Fruit fly (Drosophila melanogaster): ENCODE data around the gene sas.
A peak's percentile ranks its signal among the peaks of the same experiment; 100 is the strongest.

Gene sas

DNA sequence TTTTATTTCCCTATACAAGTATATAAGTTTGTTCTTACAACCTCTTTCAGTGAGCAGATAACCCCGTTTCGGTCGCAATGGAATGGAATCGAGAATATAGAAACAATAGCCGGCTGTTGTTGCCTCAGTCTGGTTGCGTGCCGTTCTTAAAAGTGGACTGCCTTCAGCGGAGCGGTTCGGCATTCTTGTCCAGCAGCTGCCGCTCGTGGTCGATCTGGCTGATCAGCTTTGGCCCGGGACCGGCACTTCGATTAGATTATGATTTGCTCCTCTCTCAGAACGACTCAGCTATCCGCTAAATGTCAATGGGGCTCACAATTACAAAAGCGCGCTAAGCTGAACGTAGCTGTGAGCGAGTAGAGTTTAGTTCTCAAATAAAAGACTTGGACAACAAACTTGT, 5.5 kb upstream of the sas start:
- TF ChIP-seq EcR (GFP tag; optimal IDR thresholded peaks at IDR 0.05) (no peak), usp (GFP tag; optimal IDR thresholded peaks at IDR 0.05) (no peak), pan (optimal IDR thresholded peaks at IDR 0.05) (no peak), Dll (optimal IDR thresholded peaks at IDR 0.05) (no peak)

- no peak for TF ChIP-seq psq (optimal IDR thresholded peaks at IDR 0.05)
- TF ChIP-seq CG8478 (optimal IDR thresholded peaks at IDR 0.05): no peak
- TF ChIP-seq pan (optimal IDR thresholded peaks at IDR 0.05): no peak
- no peak for TF ChIP-seq EcR (GFP tag; optimal IDR thresholded peaks at IDR 0.05)
- TF ChIP-seq usp (GFP tag; optimal IDR thresholded peaks at IDR 0.05): no peak
- no peak for TF ChIP-seq Dll (optimal IDR thresholded peaks at IDR 0.05)
These were observed 3.0 kb upstream of the sas start for dm6 chr3R:7159615-7160014.

DNA sequence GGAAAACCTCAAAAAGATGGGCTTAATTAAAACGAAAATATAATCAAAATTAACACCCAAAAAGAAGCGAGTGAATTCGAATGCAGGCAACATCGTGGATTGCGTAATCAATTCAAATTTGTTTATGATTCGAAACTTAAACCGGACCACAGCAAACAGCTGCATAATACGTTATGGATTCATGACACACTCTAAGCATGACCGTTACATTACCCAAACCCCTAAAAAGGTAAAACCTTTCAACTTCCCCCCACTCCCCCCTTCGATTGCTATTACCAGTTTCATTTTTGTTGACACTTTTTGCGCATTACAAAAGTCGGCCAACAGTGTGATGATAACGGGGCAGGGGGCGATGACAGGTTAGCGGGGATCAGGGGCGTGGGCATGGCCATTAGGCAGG, 7.3 kb downstream of the sas start:
- no peak for TF ChIP-seq CG8478 (optimal IDR thresholded peaks at IDR 0.05)
- no peak for TF ChIP-seq psq (optimal IDR thresholded peaks at IDR 0.05)
- TF ChIP-seq EcR (GFP tag; optimal IDR thresholded peaks at IDR 0.05): no peak
- TF ChIP-seq Dll (optimal IDR thresholded peaks at IDR 0.05): no peak
- no peak for TF ChIP-seq usp (GFP tag; optimal IDR thresholded peaks at IDR 0.05)
- TF ChIP-seq pan (optimal IDR thresholded peaks at IDR 0.05): no peak

dm6 chr3R:7171384-7172099, 8.9 kb downstream of the sas start:
- TF ChIP-seq EcR (GFP tag; optimal IDR thresholded peaks at IDR 0.05) (peak in 1 of 2 experiments; percentile 67), psq (optimal IDR thresholded peaks at IDR 0.05) (no peak)

dm6 chr3R:7172978-7173377, 10.4 kb downstream of the sas start:
- TF ChIP-seq pan (optimal IDR thresholded peaks at IDR 0.05) (no peak), CG8478 (optimal IDR thresholded peaks at IDR 0.05) (no peak), EcR (GFP tag; optimal IDR thresholded peaks at IDR 0.05) (no peak), psq (optimal IDR thresholded peaks at IDR 0.05) (no peak)

- no peak for TF ChIP-seq usp (GFP tag; optimal IDR thresholded peaks at IDR 0.05)
- TF ChIP-seq psq (optimal IDR thresholded peaks at IDR 0.05): no peak
- no peak for TF ChIP-seq pan (optimal IDR thresholded peaks at IDR 0.05)
- no peak for TF ChIP-seq Dll (optimal IDR thresholded peaks at IDR 0.05)
These were observed 12.1 kb downstream of the sas start for dm6 chr3R:7174755-7175154.

dm6 chr3R:7186242-7187092, 23.9 kb downstream of the sas start, which contains the start of the genes CG10055 and lap:
CG10055 (minus strand) TSS chr3R:7186673.
lap (plus strand) TSS chr3R:7186994.
- no peak for TF ChIP-seq pan (optimal IDR thresholded peaks at IDR 0.05)
- no peak for TF ChIP-seq EcR (GFP tag; optimal IDR thresholded peaks at IDR 0.05)
- no peak for TF ChIP-seq Dll (optimal IDR thresholded peaks at IDR 0.05)
- no peak for TF ChIP-seq usp (GFP tag; optimal IDR thresholded peaks at IDR 0.05)
- no peak for TF ChIP-seq psq (optimal IDR thresholded peaks at IDR 0.05)
- TF ChIP-seq CG8478 (optimal IDR thresholded peaks at IDR 0.05): no peak

DNA sequence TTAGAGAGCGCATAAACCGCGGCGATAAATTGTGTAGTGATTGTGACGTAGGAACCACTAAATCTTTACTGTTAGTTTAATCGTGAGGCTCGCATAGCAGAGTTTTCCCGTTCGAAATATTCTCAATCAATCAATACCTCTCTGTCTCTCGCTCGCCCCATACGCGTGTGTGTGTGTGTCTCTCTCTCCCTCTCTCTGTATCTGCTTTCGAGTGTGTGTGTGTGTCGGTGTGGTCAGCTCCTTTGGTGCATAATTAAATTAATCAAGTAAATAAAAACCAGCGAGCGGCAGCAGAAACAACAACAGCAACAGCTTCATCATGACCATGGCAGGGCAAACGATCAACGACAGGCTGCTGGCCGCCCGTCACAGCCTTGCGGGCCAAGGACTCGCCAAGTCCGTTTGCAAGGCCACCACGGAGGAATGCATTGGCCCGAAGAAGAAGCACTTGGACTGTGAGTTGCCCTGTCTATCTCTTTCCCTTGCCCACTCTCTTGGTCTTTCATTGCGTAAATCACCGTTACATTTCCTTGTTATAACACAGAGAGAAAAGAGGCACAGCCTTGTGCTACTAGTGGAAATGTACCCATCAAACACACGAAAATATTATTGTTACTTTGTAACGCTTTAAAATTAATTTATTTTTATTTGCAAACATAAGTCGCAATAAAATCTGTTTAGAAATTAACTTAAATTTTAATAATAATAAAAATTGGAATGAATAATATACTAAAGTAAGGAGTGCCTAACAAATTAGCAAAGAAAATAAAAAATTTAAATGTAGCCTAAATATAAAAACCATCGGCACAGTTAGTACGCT, 24.7 kb downstream of the sas start:
- TF ChIP-seq psq (optimal IDR thresholded peaks at IDR 0.05) (no peak), usp (GFP tag; optimal IDR thresholded peaks at IDR 0.05) (no peak), EcR (GFP tag; optimal IDR thresholded peaks at IDR 0.05) (no peak)

dm6 chr3R:7187989-7188388, 25.4 kb downstream of the sas start:
- no peak for TF ChIP-seq usp (GFP tag; optimal IDR thresholded peaks at IDR 0.05)
- no peak for TF ChIP-seq psq (optimal IDR thresholded peaks at IDR 0.05)
- no peak for TF ChIP-seq pan (optimal IDR thresholded peaks at IDR 0.05)
- TF ChIP-seq CG8478 (optimal IDR thresholded peaks at IDR 0.05): no peak
- no peak for TF ChIP-seq EcR (GFP tag; optimal IDR thresholded peaks at IDR 0.05)
- TF ChIP-seq Dll (optimal IDR thresholded peaks at IDR 0.05): no peak

DNA sequence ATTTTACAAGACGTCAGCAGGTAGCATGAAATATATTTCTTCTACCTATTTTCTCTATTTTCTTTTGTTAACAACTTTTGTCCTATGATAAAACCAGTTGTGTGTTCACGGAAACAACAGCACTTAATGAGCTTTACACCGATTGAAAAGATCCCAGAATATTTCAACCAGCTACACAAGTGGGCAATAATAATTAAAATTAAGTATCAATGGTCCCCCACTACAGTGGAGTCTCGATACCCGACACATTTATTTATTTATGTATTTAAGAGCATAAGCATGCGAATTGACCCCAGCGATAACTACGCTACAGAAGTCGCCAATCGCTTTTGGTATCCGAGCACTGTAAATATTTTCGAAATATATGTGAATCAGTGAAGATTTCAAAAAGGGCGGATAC, 26.1 kb downstream of the sas start:
- no peak for TF ChIP-seq usp (GFP tag; optimal IDR thresholded peaks at IDR 0.05)
- no peak for TF ChIP-seq Dll (optimal IDR thresholded peaks at IDR 0.05)
- no peak for TF ChIP-seq EcR (GFP tag; optimal IDR thresholded peaks at IDR 0.05)
- no peak for TF ChIP-seq pan (optimal IDR thresholded peaks at IDR 0.05)
- no peak for TF ChIP-seq CG8478 (optimal IDR thresholded peaks at IDR 0.05)
- TF ChIP-seq psq (optimal IDR thresholded peaks at IDR 0.05): no peak

DNA sequence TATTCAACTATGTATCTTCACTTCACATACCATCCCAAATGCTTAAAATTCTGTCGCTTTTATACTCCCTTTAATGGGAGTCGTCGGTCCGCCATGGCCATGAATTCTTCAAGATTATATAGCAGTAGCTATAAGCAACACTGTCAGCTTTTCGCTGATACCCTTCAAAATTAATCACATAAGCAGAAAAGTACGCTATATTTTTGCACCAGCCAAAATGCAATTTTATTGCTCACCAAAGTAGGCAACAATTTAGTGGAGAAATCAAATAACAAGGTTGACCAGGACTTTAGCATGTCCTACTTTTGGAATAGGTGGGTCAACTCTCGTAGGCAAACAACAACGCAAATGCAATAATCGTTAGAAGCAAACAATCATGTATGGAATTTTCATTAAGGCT, 37.2 kb downstream of the sas start:
- TF ChIP-seq EcR (GFP tag; optimal IDR thresholded peaks at IDR 0.05) (no peak), CG8478 (optimal IDR thresholded peaks at IDR 0.05) (no peak), psq (optimal IDR thresholded peaks at IDR 0.05) (no peak), usp (GFP tag; optimal IDR thresholded peaks at IDR 0.05) (no peak), pan (optimal IDR thresholded peaks at IDR 0.05) (no peak), Dll (optimal IDR thresholded peaks at IDR 0.05) (no peak)

DNA sequence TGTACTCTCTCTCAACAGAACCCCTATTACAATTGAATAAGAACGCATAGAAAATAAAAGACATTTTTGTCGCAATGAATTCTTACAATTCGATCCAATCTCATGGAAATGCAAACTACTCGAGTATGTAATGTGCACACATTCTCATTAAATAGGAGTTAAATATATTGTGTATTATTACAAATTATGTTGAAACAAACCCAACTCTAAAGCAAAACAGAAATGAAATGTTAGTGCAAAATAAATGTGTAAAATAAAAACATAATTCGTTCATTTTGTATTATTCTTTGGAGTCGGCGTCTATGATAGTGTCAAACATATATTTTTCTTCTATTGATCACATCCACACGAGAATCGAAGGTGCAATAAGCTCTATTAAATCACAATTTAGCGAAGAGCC, 38.1 kb downstream of the sas start, which contains the start of gene CG14609:
TSS of gene CG14609 (plus strand) at position 301 of the 400 bp plus-strand sequence.
- no peak for TF ChIP-seq CG8478 (optimal IDR thresholded peaks at IDR 0.05)
- no peak for TF ChIP-seq usp (GFP tag; optimal IDR thresholded peaks at IDR 0.05)
